Worm (Caenorhabditis elegans) whole organism, mixed stage, embryonic: ENCODE data around the gene D1044.6.

ENCODE experiments used
- ceh-39 ChIP-seq: fragments of 150-350 bp; optimal IDR thresholded peaks from 2 replicates; lab custom pipeline; 2014; ENCODE audit warnings: missing biosample characterization, missing genetic modification characterization
- ceh-83 ChIP-seq: fragments of 200-800 bp; sonication (Bioruptor generic); optimal IDR thresholded peaks from 2 replicates; lab custom pipeline; 2018; ENCODE audit warnings: mild to moderate bottlenecking, missing genetic modification characterization, missing compliant biosample characterization
- ces-1 ChIP-seq: fragments of 150-350 bp; optimal IDR thresholded peaks from 2 replicates; lab custom pipeline; 2014; ENCODE audit warnings: missing biosample characterization, missing genetic modification reagents, missing genetic modification characterization

ce11 chrIII:5572806-5573205, 29.8 kb upstream of the D1044.6 start:
- no peak for TF ChIP-seq ceh-83
- TF ChIP-seq ceh-39 (tag; lab: Kevin White, UChicago), result no peak
- no peak for TF ChIP-seq ces-1
